Worm (Caenorhabditis elegans) whole organism, L1 larva: ENCODE measurements around the gene utp-20.

Experiments
- ama-1 ChIP-seq: fragments of 150-350 bp; optimal IDR thresholded peaks from 2 replicates; lab custom pipeline; 2014
- nhr-237 ChIP-seq: fragments of 150-350 bp; optimal IDR thresholded peaks from 2 replicates; lab custom pipeline; 2014; ENCODE audit warnings: missing biosample characterization, missing genetic modification characterization
- sptf-1 ChIP-seq: fragments of 150-350 bp; optimal IDR thresholded peaks from 2 replicates; lab custom pipeline; 2014; ENCODE audit warnings: missing biosample characterization, missing genetic modification characterization

- TF ChIP-seq nhr-237 (tag; lab: Kevin White, UChicago), result no peak
- no peak for TF ChIP-seq sptf-1
- TF ChIP-seq ama-1 (lab: Kevin White, UChicago), result peak; percentile 18
Measured at ce11 chrII:6591000-6591399, 54.8 kb downstream of the utp-20 start.
